Fruit fly (Drosophila melanogaster): Measurements from ENCODE around the gene CG10853.

The CG10853 gene

DNA sequence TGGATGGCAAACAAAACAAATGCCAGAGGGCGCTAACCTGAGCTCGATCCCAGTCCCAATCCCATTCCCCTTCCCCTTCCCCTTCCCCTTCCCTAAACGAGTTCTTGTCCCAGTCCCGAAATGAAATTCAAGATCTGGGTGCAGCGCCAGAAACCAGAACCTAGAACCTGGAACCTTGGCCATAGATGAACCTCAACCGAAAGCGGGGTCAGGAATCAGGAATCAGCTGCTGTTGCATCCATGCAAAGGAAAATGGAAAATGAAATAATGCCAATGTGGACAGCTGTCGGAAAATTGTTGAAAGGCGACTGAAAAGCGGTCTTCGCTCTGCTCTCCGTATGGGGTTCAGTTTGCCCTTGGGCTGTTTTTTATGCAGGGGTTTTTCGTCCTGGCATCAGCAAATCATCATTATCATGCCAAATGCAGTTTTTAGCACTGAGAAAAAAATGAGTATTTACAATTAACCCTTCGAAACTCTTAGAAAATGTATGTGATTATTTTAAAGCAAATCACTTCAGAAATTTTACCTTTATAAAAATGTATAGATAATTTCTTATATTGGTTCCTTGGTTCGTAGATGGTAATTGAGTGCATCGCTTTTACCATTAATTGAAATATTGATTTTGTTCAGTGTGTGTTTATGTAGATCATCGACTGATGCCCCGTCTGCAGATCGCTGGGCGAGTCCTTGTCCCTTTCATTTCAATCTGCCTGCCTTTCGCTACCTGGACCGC lies 30.1 kb downstream of the CG10853 start (continued):
- TF ChIP-seq insv (GFP tag; optimal IDR thresholded peaks at IDR 0.05), result no peak
- no peak for TF ChIP-seq CG10321 (GFP tag; IDR thresholded peaks at IDR 0.05)
- no peak for TF ChIP-seq Side (GFP tag; optimal IDR thresholded peaks at IDR 0.05)
- no peak for TF ChIP-seq lov (optimal IDR thresholded peaks at IDR 0.05)
- 0 out of 3 replicates have a peak, but pooled peaks have one; percentile 14 for TF ChIP-seq lov (GFP tag; IDR thresholded peaks at IDR 0.05)
- TF ChIP-seq CG8924 (tag; optimal IDR thresholded peaks at IDR 0.05), result peak; percentile 48
- no peak for TF ChIP-seq CG17568 (GFP tag; optimal IDR thresholded peaks at IDR 0.05)
- no peak for TF ChIP-seq CG9215 (GFP tag; IDR thresholded peaks at IDR 0.05)
- TF ChIP-seq nmo (GFP tag; optimal IDR thresholded peaks at IDR 0.05), result peak; percentile 57
- no peak for TF ChIP-seq danr (GFP tag; IDR thresholded peaks at IDR 0.05)
- no peak for TF ChIP-seq grn (GFP tag; optimal IDR thresholded peaks at IDR 0.05)
- TF ChIP-seq Xrp1 (GFP tag; IDR thresholded peaks at IDR 0.05), result peak; percentile 64
- no peak for TF ChIP-seq Tbp (GFP tag; optimal IDR thresholded peaks at IDR 0.05)
- no peak for TF ChIP-seq CG17802 (tag; optimal IDR thresholded peaks at IDR 0.05)
- TF ChIP-seq Atf6 (GFP tag; IDR thresholded peaks at IDR 0.05), result no peak
- no peak for TF ChIP-seq h (optimal IDR thresholded peaks at IDR 0.05)
- no peak for TF ChIP-seq CG30403 (GFP tag; optimal IDR thresholded peaks at IDR 0.05)
- TF ChIP-seq CG33213 (GFP tag; optimal IDR thresholded peaks at IDR 0.05), result no peak
- TF ChIP-seq p53 (GFP tag; optimal IDR thresholded peaks at IDR 0.05), result no peak
- no peak for TF ChIP-seq CG3163 (GFP tag; optimal IDR thresholded peaks at IDR 0.05)
- TF ChIP-seq ci (GFP tag; IDR thresholded peaks at IDR 0.05), result no peak
- no peak for TF ChIP-seq CG6791 (GFP tag; IDR thresholded peaks at IDR 0.05; ENCODE audit: partially characterized antibody)
- TF ChIP-seq trem (tag; optimal IDR thresholded peaks at IDR 0.05), result peak; percentile 58
- peak; percentile 33 for TF ChIP-seq CG8388 (GFP tag; optimal IDR thresholded peaks at IDR 0.05)
- TF ChIP-seq Med (GFP tag), result no peak
- no peak for TF ChIP-seq schlank (tag; optimal IDR thresholded peaks at IDR 0.05)
- no peak for TF ChIP-seq CG3065 (GFP tag; optimal IDR thresholded peaks at IDR 0.05)
- TF ChIP-seq CG3726 (GFP tag; IDR thresholded peaks at IDR 0.05), result no peak
- no peak for TF ChIP-seq aop (GFP tag; IDR thresholded peaks at IDR 0.05)
- TF ChIP-seq CG11085 (GFP tag; IDR thresholded peaks at IDR 0.05), result no peak
- no peak for TF ChIP-seq Nf-YC (tag; optimal IDR thresholded peaks at IDR 0.05)
- TF ChIP-seq kni (GFP tag; optimal IDR thresholded peaks at IDR 0.05), result peak; percentile 9
- TF ChIP-seq Atf-2 (GFP tag; optimal IDR thresholded peaks at IDR 0.05), result no peak
- TF ChIP-seq NFAT (GFP tag; IDR thresholded peaks at IDR 0.05), result no peak
- no peak for TF ChIP-seq psq (GFP tag; optimal IDR thresholded peaks at IDR 0.05)
- TF ChIP-seq peb (GFP tag; IDR thresholded peaks at IDR 0.05), result no peak
- no peak for TF ChIP-seq ap (GFP tag; IDR thresholded peaks at IDR 0.05)
- peak; percentile 89 for TF ChIP-seq sqz (GFP tag; optimal IDR thresholded peaks at IDR 0.05)
- no peak for TF ChIP-seq dmrt99B (tag; optimal IDR thresholded peaks at IDR 0.05)
- no peak for TF ChIP-seq CG32767 (GFP tag; IDR thresholded peaks at IDR 0.05)
- TF ChIP-seq mirr (GFP tag; optimal IDR thresholded peaks at IDR 0.05), result no peak
- TF ChIP-seq amos (GFP tag; IDR thresholded peaks at IDR 0.05; ENCODE audit: partially characterized antibody), result no peak
- no peak for TF ChIP-seq CG12155 (GFP tag; optimal IDR thresholded peaks at IDR 0.05)
- no peak for TF ChIP-seq Trl (optimal IDR thresholded peaks at IDR 0.05)
- no peak for TF ChIP-seq Trl (GFP tag; optimal IDR thresholded peaks at IDR 0.05)
- TF ChIP-seq gcm2 (GFP tag; optimal IDR thresholded peaks at IDR 0.05), result no peak
- no peak for TF ChIP-seq Six4 (GFP tag; optimal IDR thresholded peaks at IDR 0.05)
- no peak for TF ChIP-seq Sry-β (GFP tag; optimal IDR thresholded peaks at IDR 0.05)
- no peak for TF ChIP-seq unc-4 (GFP tag; IDR thresholded peaks at IDR 0.05; ENCODE audit: partially characterized antibody)
- TF ChIP-seq CG43689 (GFP tag; IDR thresholded peaks at IDR 0.05), result no peak
- no peak for TF ChIP-seq Dip2 (GFP tag; IDR thresholded peaks at IDR 0.05)
- no peak for TF ChIP-seq nau (GFP tag; optimal IDR thresholded peaks at IDR 0.05)
- no peak for TF ChIP-seq cad (GFP tag; optimal IDR thresholded peaks at IDR 0.05)
